In genomic region chr3R:17794335-17795074, dm6 we compare ENCODE assay signal across 5 fruit fly cellular contexts.
TF ChIP-seq lines count a peak whose summit lies in the region.

Gene CG43102 (minus strand): TSS chr3R:17794490.

- TF ChIP-seq CTCF in whole organism, embryonic (GFP tag; optimal IDR thresholded peaks at IDR 0.05; lab: Kevin White, UChicago), result peak; percentile 46

TF ChIP-seq in whole organism, adult, 20 proteins besides CTCF, POLR2A, EP300 and RAD21 (continues in another document):
- peak; percentile 92 for TF ChIP-seq CG14711 (tag; optimal IDR thresholded peaks at IDR 0.05; lab: Kevin White, UChicago)
- peak; percentile 20 for TF ChIP-seq CG5204 (GFP tag; optimal IDR thresholded peaks at IDR 0.05; lab: Kevin White, UChicago)
- peak; percentile 12 for TF ChIP-seq ovo (GFP tag; optimal IDR thresholded peaks at IDR 0.05; lab: Kevin White, UChicago)
- no peak for TF ChIP-seq cnc (optimal IDR thresholded peaks at IDR 0.05; lab: Kevin White, UChicago)
- peak; percentile 73 for TF ChIP-seq bab1 (GFP tag; optimal IDR thresholded peaks at IDR 0.05; lab: Kevin White, UChicago)
- peak; percentile 34 for TF ChIP-seq CG7045 (GFP tag; optimal IDR thresholded peaks at IDR 0.05; lab: Kevin White, UChicago)
- peak; percentile 69 for TF ChIP-seq CG7101 (tag; optimal IDR thresholded peaks at IDR 0.05; lab: Kevin White, UChicago)
- TF ChIP-seq CG12768 (GFP tag; optimal IDR thresholded peaks at IDR 0.05; lab: Kevin White, UChicago), result no peak
- peak; percentile 60 for TF ChIP-seq CG11617 (GFP tag; optimal IDR thresholded peaks at IDR 0.05; lab: Kevin White, UChicago)
- peak; percentile 60 for TF ChIP-seq CG33017 (tag; optimal IDR thresholded peaks at IDR 0.05; lab: Kevin White, UChicago)
- no peak for TF ChIP-seq Clk (GFP tag; optimal IDR thresholded peaks at IDR 0.05; lab: Kevin White, UChicago)
- no peak for TF ChIP-seq pad (GFP tag; optimal IDR thresholded peaks at IDR 0.05; lab: Kevin White, UChicago)
- TF ChIP-seq cic (GFP tag; optimal IDR thresholded peaks at IDR 0.05; lab: Kevin White, UChicago), result no peak
- TF ChIP-seq Mnt (GFP tag; optimal IDR thresholded peaks at IDR 0.05; lab: Kevin White, UChicago), result peak; percentile 49
- TF ChIP-seq Crg-1 (GFP tag; optimal IDR thresholded peaks at IDR 0.05; lab: Kevin White, UChicago), result no peak
- TF ChIP-seq kay (GFP tag; lab: Kevin White, UChicago; ENCODE audit: borderline replicate concordance), result no peak
- peak; percentile 22 for TF ChIP-seq CG1620 (GFP tag; optimal IDR thresholded peaks at IDR 0.05; lab: Kevin White, UChicago)
- TF ChIP-seq toe (GFP tag; optimal IDR thresholded peaks at IDR 0.05; lab: Kevin White, UChicago), result peak; percentile 31

TF ChIP-seq in whole organism, embryonic, 481 proteins besides CTCF, POLR2A, EP300 and RAD21 (continues in another document):
- peak; percentile 54; the same call in 1 of the 2 replicates for TF ChIP-seq CG9215 (GFP tag; IDR thresholded peaks at IDR 0.05; lab: Robert Waterston, UW)
- TF ChIP-seq CG6272 (GFP tag; IDR thresholded peaks at IDR 0.05; lab: Robert Waterston, UW), result peak; percentile 29
- TF ChIP-seq CG17385 (GFP tag; optimal IDR thresholded peaks at IDR 0.05; lab: Kevin White, UChicago), result peak; percentile 67
- TF ChIP-seq maf-S (GFP tag; optimal IDR thresholded peaks at IDR 0.05; lab: Kevin White, UChicago), result peak; percentile 18
- peak; percentile 17 for TF ChIP-seq org-1 (GFP tag; optimal IDR thresholded peaks at IDR 0.05; lab: Kevin White, UChicago)
- TF ChIP-seq ro (GFP tag; IDR thresholded peaks at IDR 0.05; lab: Robert Waterston, UW), result no peak
- peak; percentile 96 for TF ChIP-seq Med (GFP tag; lab: Kevin White, UChicago)
- peak; percentile 45 for TF ChIP-seq CG9609 (GFP tag; optimal IDR thresholded peaks at IDR 0.05; lab: Kevin White, UChicago)
- TF ChIP-seq Sry-β (GFP tag; optimal IDR thresholded peaks at IDR 0.05; lab: Kevin White, UChicago), result no peak
- TF ChIP-seq lilli (GFP tag; optimal IDR thresholded peaks at IDR 0.05; lab: Kevin White, UChicago), result peak; percentile 65
- peak; percentile 56 for TF ChIP-seq CG12942 (GFP tag; optimal IDR thresholded peaks at IDR 0.05; lab: Kevin White, UChicago)
- peak; percentile 62; the same call in 2 of the 3 replicates for TF ChIP-seq CG11093 (GFP tag; IDR thresholded peaks at IDR 0.05; lab: Robert Waterston, UW)
- peak; percentile 90 for TF ChIP-seq Dll (GFP tag; IDR thresholded peaks at IDR 0.05; lab: Robert Waterston, UW; ENCODE audit: partially characterized antibody)
- TF ChIP-seq CG18476 (GFP tag; optimal IDR thresholded peaks at IDR 0.05; lab: Kevin White, UChicago), result peak; percentile 14
- peak; percentile 74 for TF ChIP-seq Fer3 (tag; optimal IDR thresholded peaks at IDR 0.05; lab: Kevin White, UChicago)
- no peak for TF ChIP-seq CG11398 (GFP tag; optimal IDR thresholded peaks at IDR 0.05; lab: Kevin White, UChicago)
- peak; percentile 29; the same call in 1 of the 3 replicates for TF ChIP-seq ase (GFP tag; IDR thresholded peaks at IDR 0.05; lab: Robert Waterston, UW)
- peak; percentile 79 for TF ChIP-seq Ptx1 (GFP tag; IDR thresholded peaks at IDR 0.05; lab: Robert Waterston, UW)

TF ChIP-seq in whole organism, prepupa, 60 proteins besides CTCF, POLR2A, EP300 and RAD21 (continues in another document):
- peak in 1 of 2 experiments; percentile 67 for TF ChIP-seq ss (GFP tag; optimal IDR thresholded peaks at IDR 0.05; lab: Kevin White, UChicago)
- peak; percentile 34 for TF ChIP-seq Lpt (GFP tag; optimal IDR thresholded peaks at IDR 0.05; lab: Kevin White, UChicago)
- peak; percentile 29 for TF ChIP-seq Ets21C (GFP tag; optimal IDR thresholded peaks at IDR 0.05; lab: Kevin White, UChicago)
- TF ChIP-seq CG32006 (GFP tag; optimal IDR thresholded peaks at IDR 0.05; lab: Kevin White, UChicago), result peak; percentile 64
- peak; percentile 50 for TF ChIP-seq Hr4 (GFP tag; optimal IDR thresholded peaks at IDR 0.05; lab: Kevin White, UChicago)
- TF ChIP-seq CG1621 (tag; optimal IDR thresholded peaks at IDR 0.05; lab: Kevin White, UChicago), result peak; percentile 29
- TF ChIP-seq CG6854 (GFP tag; optimal IDR thresholded peaks at IDR 0.05; lab: Kevin White, UChicago), result peak; percentile 58
- no peak for TF ChIP-seq fd59A (GFP tag; optimal IDR thresholded peaks at IDR 0.05; lab: Kevin White, UChicago)
- TF ChIP-seq topi (GFP tag; optimal IDR thresholded peaks at IDR 0.05; lab: Kevin White, UChicago), result peak; percentile 50
- TF ChIP-seq acj6 (GFP tag; optimal IDR thresholded peaks at IDR 0.05; lab: Kevin White, UChicago), result peak; percentile 73
- TF ChIP-seq CG11294 (GFP tag; IDR thresholded peaks at IDR 0.05; lab: Robert Waterston, UW), result peak; percentile 54
- TF ChIP-seq achi (GFP tag; optimal IDR thresholded peaks at IDR 0.05; lab: Kevin White, UChicago), result peak; percentile 64
- peak; percentile 50 for TF ChIP-seq lz (GFP tag; optimal IDR thresholded peaks at IDR 0.05; lab: Kevin White, UChicago)
- peak; percentile 65 for TF ChIP-seq dsx (GFP tag; optimal IDR thresholded peaks at IDR 0.05; lab: Kevin White, UChicago; ENCODE audit: poor library complexity, severe bottlenecking)
- no peak for TF ChIP-seq fkh (GFP tag; optimal IDR thresholded peaks at IDR 0.05; lab: Kevin White, UChicago)
- TF ChIP-seq Eip75B (GFP tag; optimal IDR thresholded peaks at IDR 0.05; lab: Kevin White, UChicago), result peak; percentile 4
- TF ChIP-seq CG7368 (GFP tag; optimal IDR thresholded peaks at IDR 0.05; lab: Kevin White, UChicago), result peak; percentile 52
- no peak for TF ChIP-seq fd85E (GFP tag; optimal IDR thresholded peaks at IDR 0.05; lab: Kevin White, UChicago)
- peak; percentile 24 for TF ChIP-seq spab (GFP tag; optimal IDR thresholded peaks at IDR 0.05; lab: Kevin White, UChicago)

TF ChIP-seq in whole organism, pupa, 21 proteins besides CTCF, POLR2A, EP300 and RAD21:
- TF ChIP-seq CG34367 (tag; optimal IDR thresholded peaks at IDR 0.05; lab: Kevin White, UChicago) (peak; percentile 45), CG8301 (tag; optimal IDR thresholded peaks at IDR 0.05; lab: Kevin White, UChicago) (peak; percentile 59), EcR (GFP tag; optimal IDR thresholded peaks at IDR 0.05; lab: Kevin White, UChicago) (no peak), CG13204 (GFP tag; optimal IDR thresholded peaks at IDR 0.05; lab: Kevin White, UChicago) (no peak), Pif1B (GFP tag; optimal IDR thresholded peaks at IDR 0.05; lab: Kevin White, UChicago) (peak; percentile 81), CG17806 (tag; optimal IDR thresholded peaks at IDR 0.05; lab: Kevin White, UChicago) (peak; percentile 89), CG32121 (GFP tag; IDR thresholded peaks at IDR 0.05; lab: Robert Waterston, UW) (peak; percentile 70), Snoo (tag; optimal IDR thresholded peaks at IDR 0.05; lab: Kevin White, UChicago) (peak; percentile 63), CG15710 (tag; optimal IDR thresholded peaks at IDR 0.05; lab: Kevin White, UChicago) (peak; percentile 61), CG10348 (GFP tag; IDR thresholded peaks at IDR 0.05; lab: Robert Waterston, UW) (no peak), CG9948 (tag; optimal IDR thresholded peaks at IDR 0.05; lab: Kevin White, UChicago) (peak; percentile 50), Ets98B (GFP tag; IDR thresholded peaks at IDR 0.05; lab: Robert Waterston, UW) (peak; percentile 80), fd96Ca (GFP tag; IDR thresholded peaks at IDR 0.05; lab: Robert Waterston, UW) (peak; percentile 76), Pif1A (GFP tag; optimal IDR thresholded peaks at IDR 0.05; lab: Kevin White, UChicago) (peak; percentile 72), gl (tag; optimal IDR thresholded peaks at IDR 0.05; lab: Kevin White, UChicago) (peak; percentile 12), D1 (tag; optimal IDR thresholded peaks at IDR 0.05; lab: Kevin White, UChicago) (no peak), rn (GFP tag; IDR thresholded peaks at IDR 0.05; lab: Robert Waterston, UW) (peak; percentile 44; the same call in 1 of the 2 replicates), CG8159 (tag; optimal IDR thresholded peaks at IDR 0.05; lab: Kevin White, UChicago) (peak; percentile 65), CG14655 (GFP tag; optimal IDR thresholded peaks at IDR 0.05; lab: Kevin White, UChicago) (peak; percentile 64), CG12605 (GFP tag; IDR thresholded peaks at IDR 0.05; lab: Robert Waterston, UW) (peak; percentile 59), CG4496 (GFP tag; IDR thresholded peaks at IDR 0.05; lab: Robert Waterston, UW) (peak; percentile 85)

TF ChIP-seq in whole organism, wandering third instar larva, 38 proteins besides CTCF, POLR2A, EP300 and RAD21 (continues in another document):
- TF ChIP-seq CG32264 (GFP tag; optimal IDR thresholded peaks at IDR 0.05; lab: Kevin White, UChicago) (no peak), Myc (optimal IDR thresholded peaks at IDR 0.05; lab: Kevin White, UChicago) (no peak), dmrt93B (GFP tag; optimal IDR thresholded peaks at IDR 0.05; lab: Kevin White, UChicago) (peak; percentile 16), Hnf4 (GFP tag; optimal IDR thresholded peaks at IDR 0.05; lab: Kevin White, UChicago) (peak; percentile 17), GATAd (GFP tag; optimal IDR thresholded peaks at IDR 0.05; lab: Kevin White, UChicago) (no peak), dsf (GFP tag; optimal IDR thresholded peaks at IDR 0.05; lab: Kevin White, UChicago; ENCODE audit: borderline replicate concordance) (no peak), Mio (GFP tag; optimal IDR thresholded peaks at IDR 0.05; lab: Kevin White, UChicago) (no peak), usp (GFP tag; optimal IDR thresholded peaks at IDR 0.05; lab: Kevin White, UChicago) (no peak), Abd-B (GFP tag; optimal IDR thresholded peaks at IDR 0.05; lab: Kevin White, UChicago) (no peak), CG9705 (GFP tag; optimal IDR thresholded peaks at IDR 0.05; lab: Kevin White, UChicago) (peak; percentile 55), br (GFP tag; optimal IDR thresholded peaks at IDR 0.05; lab: Kevin White, UChicago) (peak; percentile 44), Sp1 (GFP tag; optimal IDR thresholded peaks at IDR 0.05; lab: Kevin White, UChicago) (peak; percentile 70), HLH106 (tag; optimal IDR thresholded peaks at IDR 0.05; lab: Kevin White, UChicago) (peak; percentile 72), Dfd (GFP tag; optimal IDR thresholded peaks at IDR 0.05; lab: Kevin White, UChicago) (no peak), dl (GFP tag; optimal IDR thresholded peaks at IDR 0.05; lab: Kevin White, UChicago; ENCODE audit: insufficient read depth in 1 of 2, partially characterized antibody in 2 of 2) (no peak), sage (GFP tag; optimal IDR thresholded peaks at IDR 0.05; lab: Kevin White, UChicago) (peak; percentile 42), tai (GFP tag; optimal IDR thresholded peaks at IDR 0.05; lab: Kevin White, UChicago) (no peak), Vsx2 (GFP tag; optimal IDR thresholded peaks at IDR 0.05; lab: Kevin White, UChicago; ENCODE audit: partially characterized antibody) (no peak), ey (GFP tag; optimal IDR thresholded peaks at IDR 0.05; lab: Kevin White, UChicago) (peak; percentile 34), Dif (GFP tag; optimal IDR thresholded peaks at IDR 0.05; lab: Kevin White, UChicago; ENCODE audit: partially characterized antibody) (peak; percentile 61), N (GFP tag; optimal IDR thresholded peaks at IDR 0.05; lab: Kevin White, UChicago) (no peak), psq (GFP tag; optimal IDR thresholded peaks at IDR 0.05; lab: Kevin White, UChicago) (peak; percentile 52), rgr (GFP tag; optimal IDR thresholded peaks at IDR 0.05; lab: Kevin White, UChicago) (peak; percentile 65)
